Worm (Caenorhabditis elegans) whole organism, L4 larva: ENCODE data around the gene Y46G5A.29.

Source experiments
- ceh-62 ChIP-seq: sonication (generic microtip); optimal IDR thresholded peaks from 2 replicates; lab custom pipeline; 2017; ENCODE audit warnings: missing biosample characterization, missing genetic modification characterization
- dmd-6 ChIP-seq: fragments of 200-800 bp; sonication (Bioruptor generic); IDR thresholded peaks from 2 replicates; pipeline ENCODE4 v1.3.6; 2022; ENCODE audit warnings: missing genetic modification reagents, missing genetic modification characterization, missing compliant biosample characterization
- egl-43 ChIP-seq: fragments of 200-800 bp; sonication (Bioruptor generic); IDR thresholded peaks from 2 replicates; pipeline ENCODE4 v1.3.6; 2022; ENCODE audit warnings: missing genetic modification reagents, missing genetic modification characterization, missing compliant biosample characterization
- lin-39 ChIP-seq: fragments of 150-350 bp; optimal IDR thresholded peaks from 2 replicates; lab custom pipeline; 2014; ENCODE audit warnings: missing biosample characterization, missing genetic modification reagents, missing genetic modification characterization
- nhr-41 ChIP-seq: fragments of 200-800 bp; sonication (Bioruptor generic); IDR thresholded peaks from 2 replicates; pipeline ENCODE4 v1.3.6; 2022; ENCODE audit warnings: missing genetic modification reagents, missing genetic modification characterization, missing compliant biosample characterization
- tra-1 ChIP-seq: fragments of 200-800 bp; sonication (Bioruptor generic); IDR thresholded peaks from 2 replicates; pipeline ENCODE4 v1.3.6; 2022; ENCODE audit warnings: missing genetic modification reagents, missing genetic modification characterization, missing compliant biosample characterization

Gene Y46G5A.29

ce11 chrII:12908779-12909178, 52.8 kb downstream of the Y46G5A.29 start, which contains the start of gene ddn-2:
Gene ddn-2 (plus strand): TSS chrII:12909079.
- TF ChIP-seq egl-43 (GFP tag; lab: Robert Waterston, UW), result no peak
- TF ChIP-seq tra-1 (GFP tag; lab: Robert Waterston, UW), result no peak
- TF ChIP-seq nhr-41 (GFP tag; lab: Robert Waterston, UW), result no peak
- TF ChIP-seq dmd-6 (GFP tag; lab: Robert Waterston, UW), result no peak
- TF ChIP-seq ceh-62 (tag; lab: Kevin White, UChicago), result no peak
- no peak for TF ChIP-seq lin-39 (tag; lab: Kevin White, UChicago)
- TF ChIP-seq, all 104 proteins: peak for 0
